Fruit fly (Drosophila melanogaster): ENCODE measurements around the gene Vps16B.
A peak's percentile ranks its signal among the peaks of the same experiment; 100 is the strongest.

The Vps16B gene

dm6 chr3R:29772795-29773331 lies 43.4 kb downstream of the Vps16B start (continued):
- TF ChIP-seq CG2712 (tag; optimal IDR thresholded peaks at IDR 0.05) (no peak), Antp (GFP tag; optimal IDR thresholded peaks at IDR 0.05) (no peak), Lhr (GFP tag; optimal IDR thresholded peaks at IDR 0.05) (no peak), Jarid2 (GFP tag; optimal IDR thresholded peaks at IDR 0.05) (peak; percentile 96), CG7556 (GFP tag; optimal IDR thresholded peaks at IDR 0.05) (no peak), CG2199 (GFP tag; IDR thresholded peaks at IDR 0.05) (peak; percentile 84; the same call in 2 of the 3 replicates), btn (GFP tag; optimal IDR thresholded peaks at IDR 0.05) (no peak), NC2α (GFP tag; optimal IDR thresholded peaks at IDR 0.05) (no peak), CG1024 (GFP tag; IDR thresholded peaks at IDR 0.05) (no peak), fd64A (GFP tag; optimal IDR thresholded peaks at IDR 0.05) (peak; percentile 24), Hr3 (GFP tag; optimal IDR thresholded peaks at IDR 0.05) (no peak), CG8765 (GFP tag; IDR thresholded peaks at IDR 0.05) (0 out of 2 replicates have a peak, but pooled peaks have one; percentile 6), unc-4 (GFP tag; IDR thresholded peaks at IDR 0.05; ENCODE audit: partially characterized antibody) (peak; percentile 34; the same call in 1 of the 2 replicates), CG2120 (GFP tag; optimal IDR thresholded peaks at IDR 0.05) (no peak), CG11560 (tag; IDR thresholded peaks at IDR 0.05) (no peak), sd (tag; optimal IDR thresholded peaks at IDR 0.05) (peak; percentile 94), CG10979 (tag; optimal IDR thresholded peaks at IDR 0.05) (no peak), Dek (tag; optimal IDR thresholded peaks at IDR 0.05) (no peak), CG10462 (GFP tag; optimal IDR thresholded peaks at IDR 0.05) (no peak), NK7.1 (GFP tag; optimal IDR thresholded peaks at IDR 0.05) (no peak), HLH3B (GFP tag; IDR thresholded peaks at IDR 0.05) (no peak), onecut (GFP tag; IDR thresholded peaks at IDR 0.05) (no peak), CG11247 (GFP tag; IDR thresholded peaks at IDR 0.05) (0 out of 2 replicates have a peak, but pooled peaks have one; percentile 11), CG8478 (optimal IDR thresholded peaks at IDR 0.05) (peak; percentile 96), CG17385 (GFP tag; optimal IDR thresholded peaks at IDR 0.05) (peak; percentile 23), gt (GFP tag; IDR thresholded peaks at IDR 0.05) (no peak), CG15011 (GFP tag; optimal IDR thresholded peaks at IDR 0.05) (no peak), Rx (GFP tag; IDR thresholded peaks at IDR 0.05) (0 out of 2 replicates have a peak, but pooled peaks have one; percentile 9), Opbp (GFP tag; IDR thresholded peaks at IDR 0.05; ENCODE audit: partially characterized antibody) (no peak; the same call in 2 of the 3 replicates), scrt (GFP tag; optimal IDR thresholded peaks at IDR 0.05) (peak; percentile 80), Atf-2 (GFP tag; optimal IDR thresholded peaks at IDR 0.05) (no peak), Side (GFP tag; optimal IDR thresholded peaks at IDR 0.05) (peak; percentile 5), ewg (GFP tag; optimal IDR thresholded peaks at IDR 0.05) (no peak), CG10209 (GFP tag; optimal IDR thresholded peaks at IDR 0.05) (peak; percentile 6), lola (GFP tag; optimal IDR thresholded peaks at IDR 0.05) (no peak), CG16779 (GFP tag; IDR thresholded peaks at IDR 0.05) (0 out of 2 replicates have a peak, but pooled peaks have one; percentile 61), CG16815 (GFP tag; optimal IDR thresholded peaks at IDR 0.05) (no peak), Lpt (GFP tag; optimal IDR thresholded peaks at IDR 0.05) (no peak), da (GFP tag; optimal IDR thresholded peaks at IDR 0.05) (no peak), CG17359 (tag; optimal IDR thresholded peaks at IDR 0.05) (no peak), sens (GFP tag) (no peak), Optix (GFP tag; IDR thresholded peaks at IDR 0.05) (no peak), CG2889 (GFP tag; IDR thresholded peaks at IDR 0.05) (no peak), CG31224 (GFP tag; IDR thresholded peaks at IDR 0.05) (no peak; the same call in 1 of the 2 replicates), CG15269 (tag; optimal IDR thresholded peaks at IDR 0.05) (no peak), hth (optimal IDR thresholded peaks at IDR 0.05) (no peak), CG4424 (GFP tag; optimal IDR thresholded peaks at IDR 0.05) (no peak), ftz-f1 (GFP tag; optimal IDR thresholded peaks at IDR 0.05) (peak; percentile 17), CG12659 (GFP tag; optimal IDR thresholded peaks at IDR 0.05) (peak; percentile 17), Taf1 (GFP tag; IDR thresholded peaks at IDR 0.05) (peak; percentile 22; the same call in 1 of the 2 replicates), trh (GFP tag; optimal IDR thresholded peaks at IDR 0.05) (no peak)

All from whole organism, embryonic.